Worm (Caenorhabditis elegans) whole organism, L4/young adult: ENCODE data around the gene T26E4.10.
A peak's percentile ranks its signal among the peaks of the same experiment; 100 is the strongest.
"Not testable (repeated sequence)": the region's sequence is repeated elsewhere in the genome, so short reads cannot be mapped to it uniquely, and the experiment has no call there.

Source experiments
- W03F9.2 ChIP-seq: fragments of 150-350 bp; optimal IDR thresholded peaks from 2 replicates; lab custom pipeline; 2014; ENCODE audit warnings: missing biosample characterization, missing genetic modification characterization
- dao-5 ChIP-seq: sonication (generic microtip); optimal IDR thresholded peaks from 2 replicates; lab custom pipeline; 2016; ENCODE audit warnings: missing genotype, missing genetic modification characterization, moderate library complexity, missing compliant biosample characterization
- him-1 ChIP-seq: sonication (generic microtip); optimal IDR thresholded peaks from 2 replicates; lab custom pipeline; 2016; ENCODE audit warnings: missing genotype, missing genetic modification reagents, missing genetic modification characterization, missing compliant biosample characterization

Gene T26E4.10

DNA sequence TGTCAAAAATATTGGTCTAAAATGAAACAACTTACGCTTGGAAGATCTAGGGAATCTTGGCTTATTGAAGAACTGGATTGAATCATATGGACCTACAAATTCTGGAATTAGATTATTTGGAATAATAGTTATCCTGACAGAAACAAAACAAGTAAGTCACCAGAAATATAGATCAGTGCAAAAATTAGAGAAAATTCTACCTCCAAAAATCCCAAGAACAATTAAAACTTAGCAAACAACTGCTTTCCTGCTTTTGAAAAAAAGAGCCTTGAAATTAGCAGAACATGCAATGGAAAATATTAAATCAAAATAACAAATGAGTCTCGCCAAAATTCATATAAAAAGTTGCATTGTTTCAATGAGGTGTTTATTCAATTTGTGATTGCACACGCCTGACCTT is 24.9 kb downstream of the T26E4.10 start, which contains the start of gene nhr-60:
Gene nhr-60, minus strand, starts transcription at position 101 of the 400 bp plus-strand sequence.
- TF ChIP-seq him-1 (tag; lab: Kevin White, UChicago) = no peak
- TF ChIP-seq W03F9.2 = no peak
- TF ChIP-seq dao-5 (tag; lab: Kevin White, UChicago) = no peak

DNA sequence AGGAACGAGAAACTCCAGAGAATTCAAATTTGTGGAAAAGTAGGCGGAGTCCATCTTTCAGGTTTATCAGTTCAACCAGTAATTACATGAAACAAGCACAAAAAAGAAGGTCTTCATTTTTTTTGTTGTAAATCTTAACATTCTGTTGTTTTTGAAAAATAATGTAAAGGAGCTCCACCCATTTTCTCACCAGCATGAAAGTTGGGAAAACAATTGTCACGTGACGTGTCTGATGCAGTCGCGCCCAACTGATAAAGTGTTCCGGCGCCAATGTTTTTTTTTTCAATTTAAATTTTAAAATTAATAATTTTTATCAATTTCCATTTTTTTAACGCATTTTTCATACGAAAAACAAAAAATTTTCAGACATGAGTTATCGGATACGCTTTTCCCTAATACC is 28.9 kb downstream of the T26E4.10 start, which contains the start of gene F57A10.4:
Gene F57A10.4, plus strand, starts transcription at position 367 of the 400 bp plus-strand sequence.
- no peak for TF ChIP-seq him-1 (tag; lab: Kevin White, UChicago)

DNA sequence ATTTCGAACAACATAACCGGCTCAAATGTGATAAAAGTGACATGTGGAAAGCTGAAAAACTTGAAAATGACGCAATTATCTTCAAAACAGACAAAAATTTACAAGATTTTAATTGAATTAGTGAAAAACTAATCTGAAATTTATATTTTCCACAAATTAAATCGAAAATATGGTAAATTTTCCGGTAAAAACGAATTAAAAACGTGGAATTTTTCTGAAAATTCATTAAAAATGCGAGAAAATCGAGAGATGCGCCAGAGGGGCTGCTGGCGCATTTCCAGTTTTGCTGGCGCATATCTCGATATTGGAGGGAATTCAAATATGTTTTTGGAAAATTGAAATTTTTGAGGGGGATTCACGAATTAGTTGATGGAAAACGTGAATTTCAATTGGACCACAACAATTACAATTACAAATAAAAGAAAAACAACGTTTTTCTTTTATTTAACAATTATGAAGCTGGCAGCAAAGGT is 31.9 kb downstream of the T26E4.10 start, which contains the start of the genes haf-3 and F57A10.2:
Gene haf-3, minus strand, starts transcription at position 51 of the 473 bp plus-strand sequence.
Gene F57A10.2, plus strand, starts transcription at position 454 of the 473 bp plus-strand sequence.
- TF ChIP-seq him-1 (tag; lab: Kevin White, UChicago) = peak; percentile 47
- TF ChIP-seq W03F9.2 = peak; percentile 95
- TF ChIP-seq dao-5 (tag; lab: Kevin White, UChicago) = no peak

DNA sequence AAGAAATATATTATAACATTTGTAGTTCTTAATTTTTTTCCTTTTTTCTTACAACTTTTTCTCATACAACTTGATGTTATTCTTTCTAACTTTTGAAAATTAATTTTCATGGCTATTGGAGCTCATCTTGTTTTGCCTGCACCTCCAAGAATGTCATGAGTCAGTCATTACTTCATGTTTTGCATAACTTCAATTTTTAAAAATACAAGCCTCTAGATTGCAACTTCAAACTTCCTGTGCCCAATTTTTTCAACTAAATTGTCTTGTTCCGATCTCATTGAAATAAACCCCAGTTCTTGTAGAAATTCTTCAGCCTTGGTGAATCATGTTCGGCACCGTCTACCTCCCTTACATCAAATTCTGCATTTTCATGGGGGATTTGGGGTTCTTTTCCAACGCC is 39.6 kb downstream of the T26E4.10 start, which contains the start of gene str-9:
Gene str-9, plus strand, starts transcription at position 301 of the 400 bp plus-strand sequence.
- TF ChIP-seq him-1 (tag; lab: Kevin White, UChicago) (no peak), dao-5 (tag; lab: Kevin White, UChicago) (no peak), W03F9.2 (no peak)

DNA sequence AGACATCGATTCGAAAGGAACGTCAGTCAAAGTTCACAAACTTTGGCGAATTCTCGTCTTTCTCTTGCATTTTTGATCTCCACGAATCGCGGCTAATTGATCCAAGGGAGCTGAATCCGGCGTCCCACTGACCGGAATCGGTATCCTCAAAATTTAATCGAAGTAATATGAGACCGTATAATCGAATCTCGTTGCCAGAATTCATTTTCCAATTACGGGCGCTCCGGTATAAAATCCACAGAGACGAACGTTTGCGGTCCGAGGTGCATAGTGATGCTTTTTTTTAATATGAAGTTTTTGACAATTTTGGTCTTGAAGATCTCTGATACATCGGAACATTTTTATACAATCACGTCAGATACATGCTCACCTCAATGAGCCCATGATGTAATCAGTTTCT is 40.4 kb downstream of the T26E4.10 start:
- TF ChIP-seq W03F9.2 = no peak
- no peak for TF ChIP-seq dao-5 (tag; lab: Kevin White, UChicago)
- no peak for TF ChIP-seq him-1 (tag; lab: Kevin White, UChicago)

DNA sequence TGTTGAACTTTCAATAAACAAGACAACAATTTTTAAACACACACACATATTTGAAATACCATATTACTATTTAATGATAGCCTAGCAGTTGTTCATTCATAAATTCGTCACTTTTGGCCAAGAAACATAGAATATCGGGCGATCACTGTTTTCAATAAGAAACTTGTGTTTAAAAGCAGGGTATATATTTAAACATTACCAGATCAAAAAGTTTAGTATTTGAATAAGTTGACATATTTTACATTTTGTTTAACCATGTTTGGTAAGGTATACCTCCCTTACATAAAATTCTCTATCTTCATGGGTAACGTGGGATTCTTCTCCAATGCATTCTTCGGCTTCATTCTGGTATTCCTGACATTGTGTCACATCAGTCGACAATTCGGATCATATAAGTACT is 43.3 kb downstream of the T26E4.10 start, which contains the start of gene str-8:
Gene str-8, plus strand, starts transcription at position 301 of the 400 bp plus-strand sequence.
- TF ChIP-seq him-1 (tag; lab: Kevin White, UChicago); dao-5 (tag; lab: Kevin White, UChicago); W03F9.2: not testable (repeated sequence)

DNA sequence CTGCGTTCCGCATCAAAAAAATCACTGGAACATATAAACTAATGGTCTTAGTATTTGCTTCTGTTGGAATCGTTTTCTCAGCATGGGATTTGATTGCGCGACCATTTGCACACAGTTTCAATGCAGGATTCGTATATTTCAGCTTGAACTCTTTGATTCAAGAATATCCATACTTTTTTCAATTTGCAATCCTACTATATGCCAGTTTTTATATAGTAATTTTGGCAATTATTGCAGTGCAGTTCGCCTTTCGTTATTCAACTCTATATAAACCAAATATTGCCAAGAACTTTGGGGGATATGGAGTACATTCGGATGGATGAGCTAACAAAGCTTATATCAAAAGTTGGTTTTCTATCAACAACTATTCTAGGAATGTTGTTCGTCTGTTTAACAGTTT is 45.1 kb downstream of the T26E4.10 start, which contains the start of gene str-5:
Gene str-5, plus strand, starts transcription at position 301 of the 400 bp plus-strand sequence.
- not testable (repeated sequence) for TF ChIP-seq W03F9.2; him-1 (tag; lab: Kevin White, UChicago); dao-5 (tag; lab: Kevin White, UChicago)

DNA sequence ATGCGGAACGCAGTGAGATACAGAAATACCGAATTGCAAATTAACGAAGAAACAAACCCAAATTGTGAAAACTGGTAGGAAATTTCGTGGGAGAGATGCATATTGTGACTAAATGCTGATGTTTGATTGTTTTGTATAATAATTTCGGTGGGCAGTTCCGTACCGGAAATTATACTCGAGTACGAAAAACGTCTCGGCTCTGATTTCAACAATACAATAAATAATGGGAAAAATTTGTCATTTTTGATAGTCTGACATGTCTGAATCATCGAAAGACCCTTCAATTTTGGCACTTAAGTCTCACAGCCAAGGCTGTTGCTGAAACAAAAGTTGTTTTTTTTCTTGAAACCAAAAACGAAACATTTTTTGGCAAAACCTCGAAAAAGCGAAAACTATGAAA is 46.0 kb downstream of the T26E4.10 start, which contains the start of gene str-43:
Gene str-43, minus strand, starts transcription at position 101 of the 400 bp plus-strand sequence.
- TF ChIP-seq W03F9.2 = no peak
- TF ChIP-seq dao-5 (tag; lab: Kevin White, UChicago) = no peak
- no peak for TF ChIP-seq him-1 (tag; lab: Kevin White, UChicago)

DNA sequence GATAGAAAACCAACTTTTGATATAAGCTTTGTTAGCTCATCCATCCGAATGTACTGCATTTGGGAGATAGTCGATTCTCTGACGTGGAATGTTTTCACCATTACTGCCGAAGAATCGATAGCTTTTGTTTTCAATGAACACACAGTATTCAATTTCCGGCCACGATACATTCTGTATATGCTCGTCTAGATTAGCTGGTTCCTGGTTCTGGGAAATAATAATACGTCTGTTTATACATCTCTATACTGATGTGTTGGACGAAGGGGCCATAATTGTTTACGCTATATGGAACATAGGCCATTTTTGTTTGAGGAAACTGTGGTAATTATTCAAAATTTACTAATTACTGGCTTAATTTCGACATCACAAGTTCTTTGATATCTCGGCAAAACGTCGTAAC is 47.9 kb downstream of the T26E4.10 start, which contains the start of gene str-6:
Gene str-6, minus strand, starts transcription at position 101 of the 400 bp plus-strand sequence.
- no peak for TF ChIP-seq dao-5 (tag; lab: Kevin White, UChicago)
- TF ChIP-seq W03F9.2 = no peak
- TF ChIP-seq him-1 (tag; lab: Kevin White, UChicago) = no peak

DNA sequence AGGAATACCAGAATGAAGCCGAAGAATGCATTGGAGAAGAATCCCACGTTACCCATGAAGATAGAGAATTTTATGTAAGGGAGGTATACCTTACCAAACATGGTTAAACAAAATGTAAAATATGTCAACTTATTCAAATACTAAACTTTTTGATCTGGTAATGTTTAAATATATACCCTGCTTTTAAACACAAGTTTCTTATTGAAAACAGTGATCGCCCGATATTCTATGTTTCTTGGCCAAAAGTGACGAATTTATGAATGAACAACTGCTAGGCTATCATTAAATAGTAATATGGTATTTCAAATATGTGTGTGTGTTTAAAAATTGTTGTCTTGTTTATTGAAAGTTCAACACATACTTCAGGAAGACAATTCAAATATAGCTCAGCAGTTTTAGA is 49.7 kb downstream of the T26E4.10 start, which contains the start of gene T23D5.8:
Gene T23D5.8, minus strand, starts transcription at position 101 of the 400 bp plus-strand sequence.
- TF ChIP-seq W03F9.2; dao-5 (tag; lab: Kevin White, UChicago); him-1 (tag; lab: Kevin White, UChicago): not testable (repeated sequence)
